Worm (Caenorhabditis elegans): ENCODE data around the gene rpac-40.

The rpac-40 gene

DNA sequence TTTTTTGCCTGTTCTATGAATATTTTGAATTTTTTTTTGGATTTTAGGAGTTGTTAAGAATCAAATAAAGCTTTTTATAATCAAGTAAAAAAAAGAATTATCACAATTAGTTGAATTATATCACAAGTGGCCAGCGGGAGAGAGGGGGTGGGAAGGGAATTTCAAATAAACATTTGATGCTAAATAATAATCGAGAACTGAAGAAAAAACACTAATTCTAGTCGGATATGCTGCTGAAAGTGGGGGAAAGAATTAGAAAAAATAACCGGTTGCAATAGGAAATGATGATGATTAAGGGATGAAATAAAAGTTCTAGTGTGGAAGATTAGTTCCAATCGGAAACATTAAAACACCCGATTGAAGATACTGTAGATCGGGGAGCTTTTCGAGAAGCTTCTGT lies 18.0 kb upstream of the rpac-40 start:
- TF ChIP-seq daf-12 (tag; optimal IDR thresholded peaks at IDR 0.05) = no peak
- TF ChIP-seq nhr-237 (tag; optimal IDR thresholded peaks at IDR 0.05) = no peak
- TF ChIP-seq R02D3.7 (tag; optimal IDR thresholded peaks at IDR 0.05) = no peak
- TF ChIP-seq unc-62 (GFP tag; optimal IDR thresholded peaks at IDR 0.05) = no peak
- no peak for TF ChIP-seq fkh-10 (GFP tag; optimal IDR thresholded peaks at IDR 0.05)
- TF ChIP-seq hmg-11 (tag; optimal IDR thresholded peaks at IDR 0.05) = no peak
- TF ChIP-seq sea-2 (GFP tag; optimal IDR thresholded peaks at IDR 0.05) = no peak
- no peak for TF ChIP-seq ztf-4 (tag; optimal IDR thresholded peaks at IDR 0.05)
- no peak for TF ChIP-seq eor-1 (tag; optimal IDR thresholded peaks at IDR 0.05)
- TF ChIP-seq elt-3 (tag; optimal IDR thresholded peaks at IDR 0.05) = no peak
- TF ChIP-seq nhr-25 (tag; optimal IDR thresholded peaks at IDR 0.05) = no peak
- TF ChIP-seq mml-1 (tag; optimal IDR thresholded peaks at IDR 0.05) = no peak
- no peak for TF ChIP-seq pqm-1 (tag; optimal IDR thresholded peaks at IDR 0.05)
- no peak for TF ChIP-seq lin-39 (tag; optimal IDR thresholded peaks at IDR 0.05)
- no peak for TF ChIP-seq nhr-11 (tag; optimal IDR thresholded peaks at IDR 0.05)
- TF ChIP-seq mdl-1 (tag; optimal IDR thresholded peaks at IDR 0.05) = no peak
- TF ChIP-seq elt-2 (tag; optimal IDR thresholded peaks at IDR 0.05) = no peak
- TF ChIP-seq jun-1 (tag; optimal IDR thresholded peaks at IDR 0.05) = no peak

ce11 chrV:4181727-4182126 lies 17.6 kb upstream of the rpac-40 start:
- TF ChIP-seq ama-1 (optimal IDR thresholded peaks at IDR 0.05) = no peak
- TF ChIP-seq tbx-2 (tag; optimal IDR thresholded peaks at IDR 0.05) = no peak
- TF ChIP-seq lsy-12 (tag; optimal IDR thresholded peaks at IDR 0.05) = no peak
- TF ChIP-seq nhr-23 (tag; optimal IDR thresholded peaks at IDR 0.05) = no peak
- TF ChIP-seq elt-3 (tag; optimal IDR thresholded peaks at IDR 0.05) = no peak
- no peak for TF ChIP-seq egl-5 (tag; optimal IDR thresholded peaks at IDR 0.05)
- TF ChIP-seq nhr-237 (tag; optimal IDR thresholded peaks at IDR 0.05) = no peak
- no peak for TF ChIP-seq fos-1 (tag; optimal IDR thresholded peaks at IDR 0.05)
- TF ChIP-seq egl-27 (tag; optimal IDR thresholded peaks at IDR 0.05) = no peak

ce11 chrV:4182546-4182945 lies 16.7 kb upstream of the rpac-40 start:
- no peak for TF ChIP-seq nhr-25 (tag; optimal IDR thresholded peaks at IDR 0.05)
- no peak for TF ChIP-seq nhr-76 (tag; optimal IDR thresholded peaks at IDR 0.05)
- no peak for TF ChIP-seq mdl-1 (tag; optimal IDR thresholded peaks at IDR 0.05)
- TF ChIP-seq hmg-11 (tag; optimal IDR thresholded peaks at IDR 0.05) = no peak
- no peak for TF ChIP-seq fkh-10 (GFP tag; optimal IDR thresholded peaks at IDR 0.05)
- TF ChIP-seq sea-2 (GFP tag; optimal IDR thresholded peaks at IDR 0.05) = no peak
- TF ChIP-seq lin-39 (tag; optimal IDR thresholded peaks at IDR 0.05) = no peak
- TF ChIP-seq elt-3 (tag; optimal IDR thresholded peaks at IDR 0.05) = no peak
- no peak for TF ChIP-seq mml-1 (tag; optimal IDR thresholded peaks at IDR 0.05)
- no peak for TF ChIP-seq nfya-1 (tag; optimal IDR thresholded peaks at IDR 0.05; ENCODE audit: insufficient read depth)
- no peak for TF ChIP-seq elt-2 (tag; optimal IDR thresholded peaks at IDR 0.05)
- TF ChIP-seq ceh-9 (tag; optimal IDR thresholded peaks at IDR 0.05) = no peak

- TF ChIP-seq pqm-1 (tag; optimal IDR thresholded peaks at IDR 0.05) (peak; percentile 12), ceh-82 (tag; optimal IDR thresholded peaks at IDR 0.05) (no peak), elt-2 (tag; optimal IDR thresholded peaks at IDR 0.05) (peak; percentile 10)
These were observed 13.4 kb upstream of the rpac-40 start for ce11 chrV:4185885-4186284.

DNA sequence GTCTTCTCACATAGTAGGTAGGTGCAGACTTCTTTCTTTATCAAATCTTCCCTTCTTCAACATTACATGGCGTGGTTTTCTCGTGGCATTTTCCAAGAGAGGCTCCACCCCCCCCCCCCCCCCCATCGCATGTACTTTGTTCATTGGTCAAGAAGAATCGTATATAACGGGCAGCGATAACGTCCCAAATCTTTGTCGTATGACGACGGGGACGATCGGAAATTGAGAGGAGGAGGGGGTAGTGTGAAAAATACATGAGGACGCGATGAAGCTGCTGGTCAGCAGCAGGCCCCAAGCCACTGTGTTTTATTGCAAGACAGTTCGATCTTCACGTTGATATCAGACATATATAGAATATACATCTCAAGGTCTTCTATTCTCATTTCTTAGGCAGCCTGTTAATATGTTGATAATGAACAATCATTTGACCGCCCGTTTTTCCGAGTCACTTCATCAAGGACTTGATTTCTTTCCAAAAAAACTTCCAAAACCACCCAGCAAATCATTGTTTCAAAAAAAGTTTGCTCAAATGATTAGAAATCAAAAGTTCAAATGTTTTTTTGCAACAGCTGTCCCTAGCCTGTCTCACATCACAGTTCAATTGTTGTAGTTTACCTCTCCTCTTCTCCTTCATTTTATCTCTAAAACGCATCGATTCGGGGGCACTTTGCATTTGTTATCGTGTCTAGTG lies 12.7 kb upstream of the rpac-40 start:
- TF ChIP-seq ama-1 (optimal IDR thresholded peaks at IDR 0.05) (peak; percentile 40), fos-1 (tag; optimal IDR thresholded peaks at IDR 0.05) (no peak), eor-1 (tag; optimal IDR thresholded peaks at IDR 0.05) (no peak), pqm-1 (tag; optimal IDR thresholded peaks at IDR 0.05) (no peak), tbx-2 (tag; optimal IDR thresholded peaks at IDR 0.05) (no peak), fkh-2 (tag; optimal IDR thresholded peaks at IDR 0.05) (no peak), nfya-1 (tag; optimal IDR thresholded peaks at IDR 0.05; ENCODE audit: insufficient read depth) (peak; percentile 55), nhr-67 (tag; optimal IDR thresholded peaks at IDR 0.05) (no peak), ceh-28 (tag; optimal IDR thresholded peaks at IDR 0.05) (no peak), nhr-11 (tag; optimal IDR thresholded peaks at IDR 0.05) (no peak), zag-1 (tag; optimal IDR thresholded peaks at IDR 0.05) (no peak), unc-39 (tag; optimal IDR thresholded peaks at IDR 0.05) (no peak), jun-1 (tag; optimal IDR thresholded peaks at IDR 0.05) (no peak), egl-5 (tag; optimal IDR thresholded peaks at IDR 0.05) (no peak), lin-39 (tag; optimal IDR thresholded peaks at IDR 0.05) (no peak), elt-2 (tag; optimal IDR thresholded peaks at IDR 0.05) (peak; percentile 50), mml-1 (tag; optimal IDR thresholded peaks at IDR 0.05) (no peak), lin-15B (tag; optimal IDR thresholded peaks at IDR 0.05) (no peak), ZK546.5 (tag; optimal IDR thresholded peaks at IDR 0.05) (no peak), nhr-237 (tag; optimal IDR thresholded peaks at IDR 0.05) (no peak), R02D3.7 (tag; optimal IDR thresholded peaks at IDR 0.05) (no peak), pha-4 (tag; optimal IDR thresholded peaks at IDR 0.05) (no peak), ztf-11 (tag; optimal IDR thresholded peaks at IDR 0.05) (no peak), aly-2 (tag; optimal IDR thresholded peaks at IDR 0.05) (no peak), daf-12 (tag; optimal IDR thresholded peaks at IDR 0.05) (no peak), snpc-4 (tag; optimal IDR thresholded peaks at IDR 0.05) (no peak), hmg-11 (tag; optimal IDR thresholded peaks at IDR 0.05) (no peak), elt-3 (tag; optimal IDR thresholded peaks at IDR 0.05) (no peak), nhr-43 (tag; optimal IDR thresholded peaks at IDR 0.05; ENCODE audit: poor library complexity, severe bottlenecking) (peak; percentile 56), nhr-25 (tag; optimal IDR thresholded peaks at IDR 0.05) (peak; percentile 7), lsy-12 (tag; optimal IDR thresholded peaks at IDR 0.05) (no peak)
